Fruit fly (Drosophila melanogaster) whole organism, embryonic: Measurements from ENCODE around the gene Ccp84Ac.

Source experiments
- Atf6 ChIP-seq: fragments of 200-800 bp; sonication (Bioruptor generic); IDR thresholded peaks from 2 replicates; pipeline ENCODE4 v1.3.6; 2022; ENCODE audit warnings: missing biosample characterization, missing genetic modification characterization
- CG10431 ChIP-seq: fragments of 200-800 bp; sonication (Bioruptor generic); optimal IDR thresholded peaks from 3 replicates; lab custom pipeline; 2018; ENCODE audit warnings: missing biosample characterization, mild to moderate bottlenecking, missing genetic modification characterization
- CG10979 ChIP-seq: fragments of 200-800 bp; sonication (Bioruptor generic); optimal IDR thresholded peaks from 2 replicates; lab custom pipeline; 2018; ENCODE audit warnings: missing biosample characterization, mild to moderate bottlenecking, missing genetic modification characterization, moderate library complexity
- CG11456 ChIP-seq: fragments of 200-800 bp; sonication (Bioruptor generic); IDR thresholded peaks from 3 replicates; pipeline ENCODE4 v1.3.6; 2022; ENCODE audit warnings: missing biosample characterization, missing genetic modification characterization
- CG12155 ChIP-seq: fragments of 200-800 bp; sonication (Bioruptor generic); optimal IDR thresholded peaks from 3 replicates; lab custom pipeline; 2016; ENCODE audit warnings: missing biosample characterization, missing genetic modification characterization
- CG12744 ChIP-seq: fragments of 200-800 bp; sonication (Bioruptor generic); optimal IDR thresholded peaks from 2 replicates; lab custom pipeline; 2016; ENCODE audit warnings: missing biosample characterization, missing genetic modification characterization
- CG12769 ChIP-seq: fragments of 200-800 bp; sonication (Bioruptor generic); optimal IDR thresholded peaks from 2 replicates; lab custom pipeline; 2019; ENCODE audit warnings: missing biosample characterization, mild to moderate bottlenecking, missing genetic modification characterization, moderate library complexity
- CG16813 ChIP-seq: fragments of 200-800 bp; sonication (Bioruptor generic); IDR thresholded peaks from 3 replicates; pipeline ENCODE4 v1.3.6; 2022; ENCODE audit warnings: missing biosample characterization, missing genetic modification characterization; ENCODE audit not compliant: partially characterized antibody
- CG17612 ChIP-seq: fragments of 200-800 bp; sonication (Bioruptor generic); IDR thresholded peaks from 2 replicates; pipeline ENCODE4 v1.3.6; 2022; ENCODE audit warnings: missing biosample characterization, missing genetic modification characterization
- CG18262 ChIP-seq: fragments of 200-800 bp; optimal IDR thresholded peaks from 3 replicates; lab custom pipeline; 2019; ENCODE audit warnings: missing biosample characterization, mild to moderate bottlenecking, missing genetic modification characterization, moderate library complexity
- CG18619 ChIP-seq: fragments of 200-800 bp; sonication (Bioruptor generic); optimal IDR thresholded peaks from 3 replicates; lab custom pipeline; 2017; ENCODE audit warnings: missing biosample characterization, mild to moderate bottlenecking, missing genetic modification characterization
- CG30020 ChIP-seq: fragments of 200-800 bp; optimal IDR thresholded peaks from 2 replicates; lab custom pipeline; 2019; ENCODE audit warnings: missing biosample characterization, mild to moderate bottlenecking, missing genetic modification characterization, moderate library complexity
- CG32772 ChIP-seq: fragments of 200-800 bp; sonication (Bioruptor generic); IDR thresholded peaks from 2 replicates; pipeline ENCODE4 v1.3.6; 2022; ENCODE audit warnings: missing biosample characterization, missing genetic modification characterization
- CG33213 ChIP-seq: fragments of 200-800 bp; sonication (Bioruptor generic); optimal IDR thresholded peaks from 3 replicates; lab custom pipeline; 2016; ENCODE audit warnings: missing biosample characterization, missing genetic modification characterization
- CG42726 ChIP-seq: fragments of 200-800 bp; sonication (Bioruptor generic); IDR thresholded peaks from 2 replicates; pipeline ENCODE4 v1.3.6; 2022; ENCODE audit warnings: missing biosample characterization, missing genetic modification characterization; ENCODE audit not compliant: partially characterized antibody
- CG4282 ChIP-seq: fragments of 200-800 bp; sonication (Bioruptor generic); optimal IDR thresholded peaks from 2 replicates; lab custom pipeline; 2016; ENCODE audit warnings: missing biosample characterization, missing genetic modification characterization
- CG4360 ChIP-seq: fragments of 200-800 bp; sonication (Bioruptor generic); IDR thresholded peaks from 2 replicates; pipeline ENCODE4 v1.3.6; 2022; ENCODE audit warnings: missing biosample characterization, missing genetic modification characterization
- CG5180 ChIP-seq: fragments of 200-800 bp; sonication (Bioruptor generic); optimal IDR thresholded peaks from 3 replicates; lab custom pipeline; 2017; ENCODE audit warnings: missing biosample characterization, missing genetic modification characterization, mild to moderate bottlenecking, moderate library complexity, missing genetic modification reagents
- CG5245 ChIP-seq: fragments of 200-800 bp; sonication (Bioruptor generic); optimal IDR thresholded peaks from 3 replicates; lab custom pipeline; 2016; ENCODE audit warnings: missing biosample characterization, missing genetic modification characterization
- CG6175 ChIP-seq: fragments of 200-800 bp; sonication (Bioruptor generic); IDR thresholded peaks from 3 replicates; pipeline ENCODE4 v1.3.6; 2022; ENCODE audit warnings: missing biosample characterization, missing genetic modification characterization
- CG8290 ChIP-seq, 3 experiments: fragments of 200-800 bp; sonication (Bioruptor generic); optimal IDR thresholded peaks; 2 replicates each; lab custom pipeline; 2016 to 2019; ENCODE audit warnings: missing biosample characterization in 3 of 3, missing genetic modification characterization in 3 of 3, mild to moderate bottlenecking in 2 of 3, moderate library complexity in 1 of 3
- CG8359 ChIP-seq: fragments of 200-800 bp; sonication (Bioruptor generic); optimal IDR thresholded peaks from 2 replicates; lab custom pipeline; 2017; ENCODE audit warnings: missing biosample characterization, mild to moderate bottlenecking, missing genetic modification characterization, borderline replicate concordance
- CG8478 ChIP-seq: fragments of >200 bp; optimal IDR thresholded peaks from 2 replicates; lab custom pipeline; 2018
- CG9215 ChIP-seq: fragments of 200-800 bp; sonication (Bioruptor generic); IDR thresholded peaks from 2 replicates; pipeline ENCODE4 v1.3.6; 2022; ENCODE audit warnings: missing biosample characterization, missing genetic modification characterization
- CG9817 ChIP-seq: fragments of 200-800 bp; sonication (Bioruptor generic); optimal IDR thresholded peaks from 2 replicates; lab custom pipeline; 2018; ENCODE audit warnings: missing biosample characterization, mild to moderate bottlenecking, missing genetic modification characterization, moderate library complexity
- Dek ChIP-seq: fragments of 200-800 bp; sonication (Bioruptor generic); optimal IDR thresholded peaks from 3 replicates; lab custom pipeline; 2019; ENCODE audit warnings: missing biosample characterization, mild to moderate bottlenecking, missing genetic modification characterization, moderate library complexity
- E2f2 ChIP-seq: fragments of 200-800 bp; sonication (Bioruptor generic); IDR thresholded peaks from 2 replicates; pipeline ENCODE4 v1.3.6; 2022; ENCODE audit warnings: missing biosample characterization, missing genetic modification characterization
- Ets97D ChIP-seq: fragments of 200-800 bp; sonication (Bioruptor generic); optimal IDR thresholded peaks from 3 replicates; lab custom pipeline; 2016; ENCODE audit warnings: missing biosample characterization, missing genetic modification characterization
- Fer1 ChIP-seq: fragments of 200-800 bp; sonication (Bioruptor generic); optimal IDR thresholded peaks from 2 replicates; lab custom pipeline; 2017; ENCODE audit warnings: missing biosample characterization, mild to moderate bottlenecking, missing genetic modification characterization
- H2.0 ChIP-seq: fragments of 200-800 bp; sonication (Bioruptor generic); IDR thresholded peaks from 2 replicates; pipeline ENCODE4 v1.3.6; 2022; ENCODE audit warnings: missing biosample characterization, missing genetic modification characterization
- Max ChIP-seq: fragments of 200-800 bp; sonication (Bioruptor generic); optimal IDR thresholded peaks from 2 replicates; lab custom pipeline; 2016; ENCODE audit warnings: missing biosample characterization, mild to moderate bottlenecking, missing genetic modification characterization
- Opbp ChIP-seq: fragments of 200-800 bp; sonication (Bioruptor generic); IDR thresholded peaks from 3 replicates; pipeline ENCODE4 v1.3.6; 2022; ENCODE audit warnings: missing biosample characterization, missing genetic modification characterization; ENCODE audit not compliant: partially characterized antibody
- Rx ChIP-seq: fragments of 200-800 bp; sonication (Bioruptor generic); IDR thresholded peaks from 2 replicates; pipeline ENCODE4 v1.3.6; 2022; ENCODE audit warnings: missing biosample characterization, missing genetic modification characterization
- Scr ChIP-seq: fragments of 200-800 bp; sonication (Bioruptor generic); IDR thresholded peaks from 2 replicates; pipeline ENCODE4 v1.3.6; 2022; ENCODE audit warnings: missing biosample characterization, missing genetic modification characterization; ENCODE audit not compliant: partially characterized antibody
- Spps ChIP-seq: fragments of 200-800 bp; sonication (Bioruptor generic); optimal IDR thresholded peaks from 2 replicates; lab custom pipeline; 2018; ENCODE audit warnings: missing biosample characterization, mild to moderate bottlenecking, missing genetic modification characterization
- Stat92E ChIP-seq, 3 experiments: fragments of >200 bp in 2 of 3; fragments of 200-800 bp in 1 of 3; sonication (Bioruptor generic) in 1 of 3; optimal IDR thresholded peaks; 2 replicates each; lab custom pipeline; 2017 to 2019; ENCODE audit warnings: missing biosample characterization in 3 of 3, missing genetic modification characterization in 3 of 3, mild to moderate bottlenecking in 1 of 3, moderate library complexity in 1 of 3
- ato ChIP-seq: fragments of 200-800 bp; sonication (Bioruptor generic); IDR thresholded peaks from 2 replicates; pipeline ENCODE4 v1.3.6; 2022; ENCODE audit warnings: missing biosample characterization, missing genetic modification characterization; ENCODE audit not compliant: partially characterized antibody
- bbx ChIP-seq: fragments of 200-800 bp; sonication (Bioruptor generic); IDR thresholded peaks from 2 replicates; pipeline ENCODE4 v1.3.6; 2022; ENCODE audit warnings: missing biosample characterization, missing genetic modification characterization; ENCODE audit not compliant: partially characterized antibody
- caup ChIP-seq: fragments of 200-800 bp; sonication (Bioruptor generic); optimal IDR thresholded peaks from 3 replicates; lab custom pipeline; 2017; ENCODE audit warnings: missing biosample characterization, mild to moderate bottlenecking, missing genetic modification characterization, moderate library complexity; ENCODE audit not compliant: severe bottlenecking
- chif ChIP-seq, 2 experiments: fragments of 200-800 bp; sonication (Bioruptor generic); optimal IDR thresholded peaks; 3 replicates each; lab custom pipeline; 2016; ENCODE audit warnings: missing biosample characterization in 2 of 2, missing genetic modification characterization in 2 of 2
- dmrt99B ChIP-seq: fragments of 200-800 bp; sonication (Bioruptor generic); optimal IDR thresholded peaks from 2 replicates; lab custom pipeline; 2018; ENCODE audit warnings: missing biosample characterization, mild to moderate bottlenecking, missing genetic modification characterization, moderate library complexity
- fru ChIP-seq: fragments of >200 bp; optimal IDR thresholded peaks from 2 replicates; lab custom pipeline; 2017
- grn ChIP-seq: fragments of 200-800 bp; sonication (Bioruptor generic); optimal IDR thresholded peaks from 3 replicates; lab custom pipeline; 2017; ENCODE audit warnings: missing biosample characterization, missing genetic modification characterization
- nerfin-1 ChIP-seq: fragments of 200-800 bp; sonication (Bioruptor generic); optimal IDR thresholded peaks from 3 replicates; lab custom pipeline; 2019; ENCODE audit warnings: missing biosample characterization, mild to moderate bottlenecking, missing genetic modification characterization, moderate library complexity
- peb ChIP-seq: fragments of 200-800 bp; sonication (Bioruptor generic); IDR thresholded peaks from 2 replicates; pipeline ENCODE4 v1.3.6; 2022; ENCODE audit warnings: missing biosample characterization, missing genetic modification characterization
- seq ChIP-seq: fragments of 200-800 bp; sonication (Bioruptor generic); IDR thresholded peaks from 2 replicates; pipeline ENCODE4 v1.3.6; 2022; ENCODE audit warnings: missing biosample characterization, missing genetic modification characterization
- sima ChIP-seq: fragments of 200-800 bp; sonication (Bioruptor generic); optimal IDR thresholded peaks from 2 replicates; lab custom pipeline; 2016; ENCODE audit warnings: missing biosample characterization, missing genetic modification characterization
- sna ChIP-seq: fragments of 200-800 bp; sonication (Bioruptor generic); IDR thresholded peaks from 2 replicates; pipeline ENCODE4 v1.3.6; 2022; ENCODE audit warnings: missing biosample characterization, missing genetic modification characterization; ENCODE audit not compliant: partially characterized antibody
- tna ChIP-seq: fragments of 200-800 bp; sonication (Bioruptor generic); IDR thresholded peaks from 2 replicates; pipeline ENCODE4 v1.3.6; 2022; ENCODE audit warnings: missing biosample characterization, missing genetic modification characterization; ENCODE audit not compliant: partially characterized antibody
- vvl ChIP-seq: fragments of 200-800 bp; sonication (Bioruptor generic); IDR thresholded peaks from 2 replicates; pipeline ENCODE4 v1.3.6; 2022; ENCODE audit warnings: missing biosample characterization, missing genetic modification characterization

Ccp84Ac gene

dm6 chr3R:6646740-6647139 lies 49.3 kb downstream of the Ccp84Ac start, which contains the start of gene Taf1:
TSS of gene Taf1 (plus strand) at chr3R:6646889.
- TF ChIP-seq Atf6 (GFP tag; lab: Robert Waterston, UW) (no peak), CG9817 (no peak), CG18262 (tag; lab: Kevin White, UChicago) (no peak), CG4282 (no peak), CG6175 (GFP tag; lab: Robert Waterston, UW) (no peak), grn (GFP tag; lab: Kevin White, UChicago) (no peak), Opbp (GFP tag; lab: Robert Waterston, UW) (peak; percentile 63; the same call in 1 of the 3 replicates), CG30020 (no peak), bbx (GFP tag; lab: Robert Waterston, UW) (0 out of 2 replicates have a peak, but pooled peaks have one; percentile 19), tna (GFP tag; lab: Robert Waterston, UW) (no peak), CG12769 (tag; lab: Kevin White, UChicago) (no peak), CG12155 (no peak), Rx (GFP tag; lab: Robert Waterston, UW) (no peak), CG8290 (GFP tag; optimal IDR thresholded peaks at IDR 0.05; lab: Kevin White, UChicago) (no peak), CG8290 (tag; optimal IDR thresholded peaks at IDR 0.05; lab: Kevin White, UChicago) (no peak), CG16813 (GFP tag; lab: Robert Waterston, UW) (0 out of 3 replicates have a peak, but pooled peaks have one; percentile 11), CG17612 (GFP tag; lab: Robert Waterston, UW) (no peak), CG9215 (no peak), seq (GFP tag; lab: Robert Waterston, UW) (no peak), CG33213 (GFP tag; lab: Kevin White, UChicago) (peak; percentile 66), dmrt99B (no peak), nerfin-1 (tag; lab: Kevin White, UChicago) (no peak), E2f2 (GFP tag; lab: Robert Waterston, UW) (0 out of 2 replicates have a peak, but pooled peaks have one; percentile 21), CG8478 (lab: Kevin White, UChicago) (no peak), caup (GFP tag; lab: Kevin White, UChicago) (no peak), CG10979 (tag; lab: Kevin White, UChicago) (no peak), Spps (tag; lab: Kevin White, UChicago) (no peak), Stat92E (GFP tag; optimal IDR thresholded peaks at IDR 0.05; lab: Kevin White, UChicago) (peak in 1 of 3 experiments; percentile 27), CG4360 (GFP tag; lab: Robert Waterston, UW) (no peak), peb (no peak), fru (lab: Kevin White, UChicago) (no peak), ato (GFP tag; lab: Robert Waterston, UW) (0 out of 2 replicates have a peak, but pooled peaks have one; percentile 32), Ets97D (peak; percentile 60), sima (GFP tag; lab: Kevin White, UChicago) (no peak), sna (GFP tag; lab: Robert Waterston, UW) (peak; percentile 41; the same call in 1 of the 2 replicates), chif (GFP tag; optimal IDR thresholded peaks at IDR 0.05; lab: Kevin White, UChicago) (no peak), CG5180 (no peak), CG12744 (GFP tag; lab: Kevin White, UChicago) (no peak), Max (peak; percentile 5), CG11456 (GFP tag; lab: Robert Waterston, UW) (no peak), CG42726 (GFP tag; lab: Robert Waterston, UW) (no peak), CG18619 (GFP tag; lab: Kevin White, UChicago) (no peak), CG5245 (GFP tag; lab: Kevin White, UChicago) (no peak), Scr (GFP tag; lab: Robert Waterston, UW) (peak; percentile 37; the same call in 1 of the 2 replicates), Dek (tag; lab: Kevin White, UChicago) (peak; percentile 24), vvl (GFP tag; lab: Robert Waterston, UW) (peak; percentile 24; the same call in 1 of the 2 replicates), CG10431 (GFP tag; lab: Kevin White, UChicago) (peak; percentile 86), Fer1 (GFP tag; lab: Kevin White, UChicago) (no peak), CG32772 (GFP tag; lab: Robert Waterston, UW) (no peak), CG8359 (GFP tag; lab: Kevin White, UChicago) (no peak), H2.0 (GFP tag; lab: Robert Waterston, UW) (no peak)
